Worm (Caenorhabditis elegans) whole organism, L1 larva: ENCODE measurements around the gene C15C8.7.

ENCODE experiments used
- egl-13 ChIP-seq: sonication (generic microtip); optimal IDR thresholded peaks from 2 replicates; lab custom pipeline; 2016; ENCODE audit warnings: missing genotype, missing genetic modification reagents, missing genetic modification characterization, missing compliant biosample characterization
- nhr-90 ChIP-seq: sonication (generic microtip); optimal IDR thresholded peaks from 2 replicates; lab custom pipeline; 2016; ENCODE audit warnings: mild to moderate bottlenecking, missing genetic modification characterization, missing compliant biosample characterization; ENCODE audit not compliant: poor library complexity
- zip-4 ChIP-seq: fragments of 200-800 bp; sonication (Bioruptor generic); optimal IDR thresholded peaks from 2 replicates; lab custom pipeline; 2018; ENCODE audit warnings: mild to moderate bottlenecking, missing genetic modification characterization, moderate library complexity, missing compliant biosample characterization

ce11 chrV:12695155-12695554 lies 49.7 kb downstream of the C15C8.7 start, which contains the start of gene parn-1:
- TF ChIP-seq nhr-90 (tag; lab: Kevin White, UChicago), result no peak
- TF ChIP-seq zip-4 (GFP tag; lab: Kevin White, UChicago), result no peak
- TF ChIP-seq egl-13 (tag; lab: Kevin White, UChicago), result no peak
